Worm (Caenorhabditis elegans): Measurements from ENCODE around the gene T14G8.3.

- TF ChIP-seq odd-2 (tag; optimal IDR thresholded peaks at IDR 0.05) (no peak), ceh-45 (GFP tag; IDR thresholded peaks at IDR 0.05) (no peak), dve-1 (tag; optimal IDR thresholded peaks at IDR 0.05) (no peak), pha-4 (tag; optimal IDR thresholded peaks at IDR 0.05) (no peak), unc-55 (GFP tag; optimal IDR thresholded peaks at IDR 0.05) (no peak), K02D7.2 (tag; optimal IDR thresholded peaks at IDR 0.05) (no peak), nfya-1 (tag; optimal IDR thresholded peaks at IDR 0.05) (no peak), Y22D7AL.16 (tag; optimal IDR thresholded peaks at IDR 0.05) (no peak), ceh-9 (tag; optimal IDR thresholded peaks at IDR 0.05) (no peak), hlh-6 (tag; optimal IDR thresholded peaks at IDR 0.05) (no peak), ttx-3 (tag; optimal IDR thresholded peaks at IDR 0.05) (no peak), hlh-13 (GFP tag; optimal IDR thresholded peaks at IDR 0.05) (no peak), hlh-30 (tag; optimal IDR thresholded peaks at IDR 0.05; ENCODE audit: insufficient read depth) (no peak)
Measured at ce11 chrX:12860711-12861287, at the start of gene T14G8.3.
